Fruit fly (Drosophila melanogaster): ENCODE measurements around the gene CG2701.

The CG2701 gene

DNA sequence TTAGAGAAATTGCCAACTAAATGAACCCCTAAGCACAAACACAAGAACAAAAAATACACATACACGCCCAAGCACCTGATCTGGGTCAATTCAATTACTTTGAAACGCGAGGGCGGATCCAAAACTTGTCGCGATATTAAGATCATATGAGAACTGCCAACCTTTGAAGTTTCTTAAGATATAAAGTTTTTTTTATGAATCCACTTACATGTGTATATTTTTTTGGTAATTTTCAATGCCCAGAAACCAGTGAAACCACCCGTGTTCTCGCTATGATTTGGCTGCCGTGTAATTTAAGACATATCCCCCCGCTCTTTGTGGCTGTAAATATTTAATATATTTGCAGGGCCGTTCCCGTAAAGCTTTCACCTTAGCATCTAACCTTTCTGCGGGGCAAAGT is 29.6 kb upstream of the CG2701 start (continued):
- TF ChIP-seq unc-4 (GFP tag; IDR thresholded peaks at IDR 0.05; ENCODE audit: partially characterized antibody) = no peak
- no peak for TF ChIP-seq ash1 (GFP tag; optimal IDR thresholded peaks at IDR 0.05)
- TF ChIP-seq CG32532 (GFP tag; IDR thresholded peaks at IDR 0.05) = peak; percentile 21; the same call in 1 of the 2 replicates
- no peak for TF ChIP-seq Ets65A (GFP tag)
- no peak for TF ChIP-seq CHES-1-like (GFP tag; optimal IDR thresholded peaks at IDR 0.05)
- no peak for TF ChIP-seq CG10209 (GFP tag; optimal IDR thresholded peaks at IDR 0.05)
- TF ChIP-seq CG9876 (GFP tag; optimal IDR thresholded peaks at IDR 0.05) = no peak
- no peak for TF ChIP-seq kay (GFP tag; optimal IDR thresholded peaks at IDR 0.05)
- no peak for TF ChIP-seq CG12104 (GFP tag; optimal IDR thresholded peaks at IDR 0.05)
- TF ChIP-seq mld (GFP tag; IDR thresholded peaks at IDR 0.05; ENCODE audit: partially characterized antibody) = no peak
- no peak for TF ChIP-seq NFAT (GFP tag; IDR thresholded peaks at IDR 0.05)
- TF ChIP-seq maf-S (GFP tag; optimal IDR thresholded peaks at IDR 0.05) = no peak
- TF ChIP-seq CG30020 (tag; optimal IDR thresholded peaks at IDR 0.05) = no peak
- no peak for TF ChIP-seq CG12769 (tag; optimal IDR thresholded peaks at IDR 0.05)
- TF ChIP-seq amos (GFP tag; IDR thresholded peaks at IDR 0.05; ENCODE audit: partially characterized antibody) = no peak
- TF ChIP-seq C15 (GFP tag; IDR thresholded peaks at IDR 0.05) = no peak
- no peak for TF ChIP-seq al (GFP tag; IDR thresholded peaks at IDR 0.05)
- no peak for TF ChIP-seq zf30C (GFP tag; optimal IDR thresholded peaks at IDR 0.05)
- peak; percentile 23 for TF ChIP-seq dmrt99B (tag; optimal IDR thresholded peaks at IDR 0.05)
- no peak for TF ChIP-seq CG10274 (GFP tag; optimal IDR thresholded peaks at IDR 0.05)
- TF ChIP-seq Vsx1 (GFP tag; optimal IDR thresholded peaks at IDR 0.05) = no peak
- no peak for TF ChIP-seq CG3726 (GFP tag; IDR thresholded peaks at IDR 0.05)
- no peak for TF ChIP-seq Poxn (GFP tag; IDR thresholded peaks at IDR 0.05)
- TF ChIP-seq Hey (tag; optimal IDR thresholded peaks at IDR 0.05) = no peak
- no peak for TF ChIP-seq Hr78 (GFP tag; optimal IDR thresholded peaks at IDR 0.05)
- TF ChIP-seq CG32772 (GFP tag; IDR thresholded peaks at IDR 0.05) = no peak
- peak; percentile 19 for TF ChIP-seq CG7839 (tag; optimal IDR thresholded peaks at IDR 0.05)
- no peak for TF ChIP-seq wor (GFP tag; IDR thresholded peaks at IDR 0.05)
- TF ChIP-seq CG11398 (GFP tag; optimal IDR thresholded peaks at IDR 0.05) = no peak
- TF ChIP-seq NC2α (GFP tag; optimal IDR thresholded peaks at IDR 0.05) = no peak
- TF ChIP-seq Jarid2 (GFP tag; optimal IDR thresholded peaks at IDR 0.05) = no peak
- no peak for TF ChIP-seq crp (GFP tag; optimal IDR thresholded peaks at IDR 0.05)
- no peak for TF ChIP-seq Mes4 (GFP tag; optimal IDR thresholded peaks at IDR 0.05)
- TF ChIP-seq row (GFP tag; IDR thresholded peaks at IDR 0.05) = peak; percentile 49
- TF ChIP-seq hbn (GFP tag; IDR thresholded peaks at IDR 0.05; ENCODE audit: partially characterized antibody) = no peak
- peak; percentile 48 for TF ChIP-seq CG2120 (GFP tag; optimal IDR thresholded peaks at IDR 0.05)
- TF ChIP-seq Dp (GFP tag; optimal IDR thresholded peaks at IDR 0.05) = no peak
- no peak for TF ChIP-seq tna (GFP tag; IDR thresholded peaks at IDR 0.05; ENCODE audit: partially characterized antibody)
- no peak for TF ChIP-seq CG12219 (GFP tag; optimal IDR thresholded peaks at IDR 0.05)
- TF ChIP-seq sima (GFP tag; optimal IDR thresholded peaks at IDR 0.05) = no peak
- TF ChIP-seq CG11504 (tag; optimal IDR thresholded peaks at IDR 0.05) = peak; percentile 38
- TF ChIP-seq tup (GFP tag; optimal IDR thresholded peaks at IDR 0.05) = no peak
- no peak for TF ChIP-seq CG12391 (tag; optimal IDR thresholded peaks at IDR 0.05)
- no peak for TF ChIP-seq Eip74EF (GFP tag; optimal IDR thresholded peaks at IDR 0.05)
- TF ChIP-seq Rfx (GFP tag; IDR thresholded peaks at IDR 0.05) = peak; percentile 44; the same call in 1 of the 2 replicates
- TF ChIP-seq Med (GFP tag) = peak; percentile 63
- no peak for TF ChIP-seq CG33557 (GFP tag; optimal IDR thresholded peaks at IDR 0.05)
- TF ChIP-seq Neu2 (GFP tag; optimal IDR thresholded peaks at IDR 0.05; ENCODE audit: borderline replicate concordance) = no peak
- no peak for TF ChIP-seq CG18619 (GFP tag; optimal IDR thresholded peaks at IDR 0.05)
- TF ChIP-seq CG3065 (GFP tag; optimal IDR thresholded peaks at IDR 0.05) = no peak
- TF ChIP-seq sisA (GFP tag; IDR thresholded peaks at IDR 0.05) = peak; percentile 28

Measured in whole organism, embryonic.